Worm (Caenorhabditis elegans) whole organism, L3 larva: ENCODE results near the gene cutl-27.

Source experiments
- R02D3.7 ChIP-seq: fragments of 150-350 bp; optimal IDR thresholded peaks from 2 replicates; lab custom pipeline; 2014; ENCODE audit warnings: missing biosample characterization, missing genetic modification characterization
- ZK546.5 ChIP-seq: sonication (generic microtip); optimal IDR thresholded peaks from 2 replicates; lab custom pipeline; 2017; ENCODE audit warnings: missing biosample characterization, missing genetic modification characterization
- ama-1 ChIP-seq: fragments of 150-350 bp; optimal IDR thresholded peaks from 2 replicates; lab custom pipeline; 2018
- ceh-16 ChIP-seq: sonication (generic microtip); optimal IDR thresholded peaks from 2 replicates; lab custom pipeline; 2017; ENCODE audit warnings: missing biosample characterization, missing genetic modification characterization
- ceh-28 ChIP-seq: fragments of 150-350 bp; optimal IDR thresholded peaks from 2 replicates; lab custom pipeline; 2014; ENCODE audit warnings: missing biosample characterization, missing genetic modification reagents, missing genetic modification characterization
- ceh-82 ChIP-seq: fragments of 150-350 bp; optimal IDR thresholded peaks from 2 replicates; lab custom pipeline; 2014; ENCODE audit warnings: missing biosample characterization, missing genetic modification characterization
- ceh-9 ChIP-seq: sonication (generic microtip); optimal IDR thresholded peaks from 2 replicates; lab custom pipeline; 2018; ENCODE audit warnings: missing biosample characterization, missing genetic modification characterization
- daf-12 ChIP-seq: fragments of 150-350 bp; optimal IDR thresholded peaks from 2 replicates; lab custom pipeline; 2014; ENCODE audit warnings: missing biosample characterization, missing genetic modification reagents, missing genetic modification characterization
- egl-27 ChIP-seq: sonication (generic microtip); optimal IDR thresholded peaks from 4 replicates; lab custom pipeline; 2017; ENCODE audit warnings: missing biosample characterization, missing genetic modification reagents, missing genetic modification characterization
- egl-5 ChIP-seq: fragments of 150-350 bp; optimal IDR thresholded peaks from 2 replicates; lab custom pipeline; 2017; ENCODE audit warnings: missing biosample characterization, missing genetic modification reagents, missing genetic modification characterization, inconsistent platforms
- elt-1 ChIP-seq: fragments of 150-350 bp; optimal IDR thresholded peaks from 2 replicates; lab custom pipeline; 2014; ENCODE audit warnings: missing biosample characterization, missing genetic modification characterization
- elt-2 ChIP-seq: sonication (generic microtip); optimal IDR thresholded peaks from 2 replicates; lab custom pipeline; 2016; ENCODE audit warnings: missing genetic modification reagents, mild to moderate bottlenecking, missing genetic modification characterization, missing compliant biosample characterization
- elt-3 ChIP-seq, 3 experiments: fragments of 150-350 bp in 1 of 3; sonication (generic microtip) in 2 of 3; optimal IDR thresholded peaks; 2 replicates in 2 of 3; 4 replicates in 1 of 3; lab custom pipeline; 2014 to 2017; ENCODE audit warnings: missing biosample characterization in 3 of 3, missing genetic modification characterization in 3 of 3
- eor-1 ChIP-seq, 2 experiments: fragments of 150-350 bp; optimal IDR thresholded peaks; 2 replicates each; lab custom pipeline; 2014 to 2018; ENCODE audit warnings: missing biosample characterization in 2 of 2, missing genetic modification characterization in 2 of 2
- fkh-10 ChIP-seq: sonication (generic microtip); optimal IDR thresholded peaks from 2 replicates; lab custom pipeline; 2017; ENCODE audit warnings: missing biosample characterization, missing genetic modification reagents, missing genetic modification characterization
- fkh-2 ChIP-seq: fragments of 150-350 bp; optimal IDR thresholded peaks from 2 replicates; lab custom pipeline; 2014; ENCODE audit warnings: missing biosample characterization, missing genetic modification reagents, missing genetic modification characterization
- fos-1 ChIP-seq: fragments of 150-350 bp; optimal IDR thresholded peaks from 2 replicates; lab custom pipeline; 2014; ENCODE audit warnings: missing biosample characterization, missing genetic modification characterization
- hmg-11 ChIP-seq: sonication (generic microtip); optimal IDR thresholded peaks from 2 replicates; lab custom pipeline; 2016; ENCODE audit warnings: missing genetic modification characterization, missing compliant biosample characterization
- jun-1 ChIP-seq: fragments of 150-350 bp; optimal IDR thresholded peaks from 2 replicates; lab custom pipeline; 2014; ENCODE audit warnings: missing biosample characterization, missing genetic modification reagents, missing genetic modification characterization
- lin-15B ChIP-seq: fragments of 150-350 bp; optimal IDR thresholded peaks from 2 replicates; lab custom pipeline; 2014; ENCODE audit warnings: missing biosample characterization, missing genetic modification characterization
- lin-39 ChIP-seq: fragments of 150-350 bp; optimal IDR thresholded peaks from 2 replicates; lab custom pipeline; 2018; ENCODE audit warnings: missing biosample characterization, missing genetic modification reagents, missing genetic modification characterization
- lsy-12 ChIP-seq: sonication (generic microtip); optimal IDR thresholded peaks from 2 replicates; lab custom pipeline; 2016; ENCODE audit warnings: mild to moderate bottlenecking, missing genetic modification characterization, missing compliant biosample characterization
- mdl-1 ChIP-seq: fragments of 150-350 bp; optimal IDR thresholded peaks from 2 replicates; lab custom pipeline; 2014; ENCODE audit warnings: missing biosample characterization, missing genetic modification characterization
- mml-1 ChIP-seq: fragments of 150-350 bp; sonication (generic microtip); optimal IDR thresholded peaks from 3 replicates; lab custom pipeline; 2014; ENCODE audit warnings: missing biosample characterization, missing genetic modification characterization
- nfya-1 ChIP-seq: sonication (generic microtip); optimal IDR thresholded peaks from 2 replicates; lab custom pipeline; 2017; ENCODE audit warnings: missing genetic modification characterization, mild to moderate bottlenecking, missing compliant biosample characterization, antibody characterized with exemption, moderate library complexity; ENCODE audit not compliant: insufficient read depth
- nhr-11 ChIP-seq: fragments of 150-350 bp; optimal IDR thresholded peaks from 2 replicates; lab custom pipeline; 2014; ENCODE audit warnings: missing biosample characterization, missing genetic modification characterization
- nhr-12 ChIP-seq: fragments of 150-350 bp; optimal IDR thresholded peaks from 2 replicates; lab custom pipeline; 2014; ENCODE audit warnings: missing biosample characterization, missing genetic modification characterization
- nhr-23 ChIP-seq: fragments of 150-350 bp; optimal IDR thresholded peaks from 2 replicates; lab custom pipeline; 2014; ENCODE audit warnings: missing biosample characterization, missing genetic modification reagents, missing genetic modification characterization
- nhr-237 ChIP-seq: fragments of 150-350 bp; optimal IDR thresholded peaks from 2 replicates; lab custom pipeline; 2014; ENCODE audit warnings: missing biosample characterization, missing genetic modification characterization
- nhr-25 ChIP-seq: sonication (generic microtip); optimal IDR thresholded peaks from 2 replicates; lab custom pipeline; 2017; ENCODE audit warnings: missing biosample characterization, missing genetic modification characterization
- nhr-28 ChIP-seq: fragments of 150-350 bp; optimal IDR thresholded peaks from 2 replicates; lab custom pipeline; 2014; ENCODE audit warnings: missing biosample characterization, missing genetic modification characterization
- nhr-43 ChIP-seq: sonication (generic microtip); optimal IDR thresholded peaks from 2 replicates; lab custom pipeline; 2016; ENCODE audit warnings: mild to moderate bottlenecking, missing genetic modification characterization, missing compliant biosample characterization; ENCODE audit not compliant: poor library complexity, severe bottlenecking
- nhr-67 ChIP-seq: fragments of 150-350 bp; optimal IDR thresholded peaks from 2 replicates; lab custom pipeline; 2014; ENCODE audit warnings: missing biosample characterization, missing genetic modification characterization
- nhr-77 ChIP-seq: fragments of 150-350 bp; optimal IDR thresholded peaks from 2 replicates; lab custom pipeline; 2014; ENCODE audit warnings: missing biosample characterization, missing genetic modification characterization
- pqm-1 ChIP-seq: fragments of 150-350 bp; optimal IDR thresholded peaks from 2 replicates; lab custom pipeline; 2017; ENCODE audit warnings: missing biosample characterization, missing genetic modification characterization, inconsistent platforms
- sea-2 ChIP-seq: fragments of 150-350 bp; sonication (generic microtip); optimal IDR thresholded peaks from 4 replicates; lab custom pipeline; 2014; ENCODE audit warnings: missing biosample characterization, missing genetic modification reagents, missing genetic modification characterization
- skn-1 ChIP-seq: fragments of 150-350 bp; optimal IDR thresholded peaks from 2 replicates; lab custom pipeline; 2014; ENCODE audit warnings: missing biosample characterization, missing genetic modification characterization
- snpc-4 ChIP-seq: fragments of 150-350 bp; optimal IDR thresholded peaks from 2 replicates; lab custom pipeline; 2014; ENCODE audit warnings: missing biosample characterization, missing genetic modification characterization
- tbx-2 ChIP-seq: sonication (generic microtip); optimal IDR thresholded peaks from 2 replicates; lab custom pipeline; 2016; ENCODE audit warnings: mild to moderate bottlenecking, missing genetic modification characterization, missing compliant biosample characterization
- unc-39 ChIP-seq: sonication (generic microtip); optimal IDR thresholded peaks from 4 replicates; lab custom pipeline; 2017; ENCODE audit warnings: missing biosample characterization, missing genetic modification characterization
- unc-62 ChIP-seq: fragments of 150-350 bp; sonication (generic microtip); optimal IDR thresholded peaks from 4 replicates; lab custom pipeline; 2014; ENCODE audit warnings: missing biosample characterization, missing genetic modification reagents, missing genetic modification characterization
- zag-1 ChIP-seq: fragments of 150-350 bp; optimal IDR thresholded peaks from 2 replicates; lab custom pipeline; 2014; ENCODE audit warnings: missing biosample characterization, missing genetic modification characterization
- ztf-11 ChIP-seq: fragments of 150-350 bp; optimal IDR thresholded peaks from 2 replicates; lab custom pipeline; 2014; ENCODE audit warnings: missing biosample characterization, missing genetic modification characterization

cutl-27 gene

DNA sequence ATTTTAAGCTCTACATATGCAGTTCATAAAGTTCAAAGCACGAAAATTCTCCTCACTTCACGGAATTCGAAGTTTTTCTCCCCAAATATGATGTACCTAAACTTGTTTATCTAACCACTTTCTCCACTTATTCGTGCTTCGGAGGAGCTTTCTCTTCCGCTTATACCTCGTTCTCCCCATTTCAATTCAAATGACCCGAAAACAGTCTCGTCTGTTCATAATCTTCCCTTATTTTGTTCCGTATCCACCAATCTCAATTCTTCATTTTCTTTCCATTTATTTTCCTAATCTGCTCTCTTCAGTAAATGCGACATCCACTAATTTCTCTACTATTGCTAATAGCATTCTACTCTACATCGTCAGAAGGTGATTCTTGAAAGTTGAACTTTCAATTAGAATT is 7.0 kb downstream of the cutl-27 start, which contains the start of gene let-653:
TSS of gene let-653 (plus strand) at position 301 of the 400 bp plus-strand sequence.
- TF ChIP-seq sea-2 (GFP tag; lab: Kevin White, UChicago) (no peak), skn-1 (tag; lab: Kevin White, UChicago) (no peak), nhr-77 (tag; lab: Kevin White, UChicago) (no peak), egl-27 (no peak), mml-1 (no peak), nhr-28 (no peak), nfya-1 (no peak), R02D3.7 (tag; lab: Kevin White, UChicago) (no peak), elt-1 (tag; lab: Kevin White, UChicago) (no peak), ceh-16 (tag; lab: Kevin White, UChicago) (no peak), mdl-1 (tag; lab: Kevin White, UChicago) (no peak), ceh-28 (no peak), ama-1 (lab: Kevin White, UChicago) (no peak), jun-1 (tag; lab: Kevin White, UChicago) (no peak), eor-1 (tag; optimal IDR thresholded peaks at IDR 0.05; lab: Kevin White, UChicago) (no peak), fkh-10 (no peak), fos-1 (no peak), unc-62 (GFP tag; lab: Kevin White, UChicago) (no peak), ceh-9 (no peak), fkh-2 (tag; lab: Kevin White, UChicago) (no peak)

- no peak for TF ChIP-seq nhr-12
- TF ChIP-seq elt-1 (tag; lab: Kevin White, UChicago), result no peak
- TF ChIP-seq lin-39 (tag; lab: Kevin White, UChicago), result no peak
- TF ChIP-seq nhr-67 (tag; lab: Kevin White, UChicago), result no peak
- no peak for TF ChIP-seq nhr-28
- no peak for TF ChIP-seq sea-2 (GFP tag; lab: Kevin White, UChicago)
- no peak for TF ChIP-seq mdl-1 (tag; lab: Kevin White, UChicago)
- no peak for TF ChIP-seq mml-1
- no peak for TF ChIP-seq hmg-11 (tag; lab: Kevin White, UChicago)
- no peak for TF ChIP-seq ama-1 (lab: Kevin White, UChicago)
Measured at ce11 chrIV:11892545-11892944, 14.2 kb downstream of the cutl-27 start.

DNA sequence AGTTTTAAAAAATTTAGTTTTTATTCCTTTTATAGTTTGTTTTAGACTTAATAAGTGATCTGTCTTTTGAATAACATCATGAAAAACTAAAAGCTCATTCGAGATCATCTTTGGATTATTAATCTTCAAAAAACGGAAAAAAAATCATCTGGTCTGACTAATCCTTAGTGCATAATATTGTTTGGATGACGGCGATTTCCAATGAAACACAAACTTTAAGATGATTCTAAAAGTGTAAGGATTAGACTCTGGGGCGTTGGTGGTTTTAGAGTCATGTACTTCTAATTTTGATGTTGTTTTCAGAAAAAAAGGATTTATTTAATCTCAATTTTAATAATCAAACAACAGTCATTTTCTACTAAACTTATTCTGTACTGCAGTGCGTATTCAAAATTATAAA is 15.0 kb downstream of the cutl-27 start:
- TF ChIP-seq fkh-2 (tag; lab: Kevin White, UChicago), result no peak
- TF ChIP-seq mml-1, result no peak
- no peak for TF ChIP-seq nhr-237 (tag; lab: Kevin White, UChicago)
- no peak for TF ChIP-seq unc-39 (tag; lab: Kevin White, UChicago)
- TF ChIP-seq ama-1 (lab: Kevin White, UChicago), result no peak
- no peak for TF ChIP-seq lin-15B
- TF ChIP-seq nhr-28, result no peak
- no peak for TF ChIP-seq egl-27
- no peak for TF ChIP-seq ceh-28
- TF ChIP-seq tbx-2 (tag; lab: Kevin White, UChicago), result no peak
- TF ChIP-seq daf-12 (tag; lab: Kevin White, UChicago), result no peak

ce11 chrIV:11897710-11898109 is 19.4 kb downstream of the cutl-27 start:
- TF ChIP-seq R02D3.7 (tag; lab: Kevin White, UChicago) (no peak), nfya-1 (peak; percentile 47), ZK546.5 (no peak), nhr-43 (peak; percentile 93), nhr-237 (tag; lab: Kevin White, UChicago) (no peak), mml-1 (no peak), snpc-4 (no peak), ama-1 (lab: Kevin White, UChicago) (no peak), zag-1 (tag; lab: Kevin White, UChicago) (no peak), lin-15B (no peak), ceh-16 (tag; lab: Kevin White, UChicago) (no peak), ceh-9 (no peak), ztf-11 (tag; lab: Kevin White, UChicago) (no peak), ceh-82 (tag; lab: Kevin White, UChicago) (no peak), lsy-12 (tag; lab: Kevin White, UChicago) (no peak), nhr-28 (no peak), nhr-11 (tag; lab: Kevin White, UChicago) (no peak), unc-39 (tag; lab: Kevin White, UChicago) (no peak), unc-62 (GFP tag; lab: Kevin White, UChicago) (no peak), nhr-25 (tag; lab: Kevin White, UChicago) (peak; percentile 47), nhr-77 (tag; lab: Kevin White, UChicago) (no peak), nhr-23 (tag; lab: Kevin White, UChicago) (peak; percentile 74), lin-39 (tag; lab: Kevin White, UChicago) (no peak), fkh-2 (tag; lab: Kevin White, UChicago) (no peak), tbx-2 (tag; lab: Kevin White, UChicago) (no peak), nhr-12 (no peak), jun-1 (tag; lab: Kevin White, UChicago) (no peak), egl-27 (no peak), pqm-1 (peak; percentile 48), skn-1 (tag; lab: Kevin White, UChicago) (no peak), egl-5 (no peak), elt-3 (tag; optimal IDR thresholded peaks at IDR 0.05; lab: Kevin White, UChicago) (peak in 2 of 3 experiments; percentile 28 to 36), eor-1 (tag; optimal IDR thresholded peaks at IDR 0.05; lab: Kevin White, UChicago) (no peak), elt-2 (peak; percentile 13), nhr-67 (tag; lab: Kevin White, UChicago) (no peak)
